Fruit fly (Drosophila melanogaster): Measurements from ENCODE around the gene Cnx99A.

The Cnx99A gene

dm6 chr3R:29269204-29269603 lies 50.2 kb downstream of the Cnx99A start (continued):
- TF ChIP-seq CG33557 (GFP tag; optimal IDR thresholded peaks at IDR 0.05), result peak; percentile 6
- 0 out of 2 replicates have a peak, but pooled peaks have one; percentile 15 for TF ChIP-seq CG31441 (GFP tag; IDR thresholded peaks at IDR 0.05)
- no peak for TF ChIP-seq CG12104 (GFP tag; optimal IDR thresholded peaks at IDR 0.05)
- TF ChIP-seq zfh2 (GFP tag; optimal IDR thresholded peaks at IDR 0.05), result no peak
- TF ChIP-seq crc (GFP tag; optimal IDR thresholded peaks at IDR 0.05), result no peak
- no peak for TF ChIP-seq twi (tag; optimal IDR thresholded peaks at IDR 0.05)
- no peak for TF ChIP-seq so (GFP tag; IDR thresholded peaks at IDR 0.05)
- TF ChIP-seq CG6765 (GFP tag; optimal IDR thresholded peaks at IDR 0.05), result no peak
- TF ChIP-seq gro (GFP tag; optimal IDR thresholded peaks at IDR 0.05), result no peak
- no peak for TF ChIP-seq lbe (GFP tag; optimal IDR thresholded peaks at IDR 0.05)
- no peak for TF ChIP-seq crol (GFP tag; IDR thresholded peaks at IDR 0.05)
- TF ChIP-seq nmo (GFP tag; optimal IDR thresholded peaks at IDR 0.05), result peak; percentile 21
- TF ChIP-seq CG6683 (GFP tag; optimal IDR thresholded peaks at IDR 0.05), result no peak
- TF ChIP-seq Tbp (GFP tag; optimal IDR thresholded peaks at IDR 0.05), result no peak
- TF ChIP-seq CG6272 (GFP tag; IDR thresholded peaks at IDR 0.05), result no peak
- no peak for TF ChIP-seq CG7372 (GFP tag; IDR thresholded peaks at IDR 0.05)
- no peak for TF ChIP-seq CG10431 (GFP tag; optimal IDR thresholded peaks at IDR 0.05)
- no peak for TF ChIP-seq sug (tag; optimal IDR thresholded peaks at IDR 0.05)
- TF ChIP-seq row (GFP tag; IDR thresholded peaks at IDR 0.05), result no peak
- no peak for TF ChIP-seq CG31388 (GFP tag; optimal IDR thresholded peaks at IDR 0.05)
- peak; percentile 10 for TF ChIP-seq trem (tag; optimal IDR thresholded peaks at IDR 0.05)
- TF ChIP-seq CG1024 (GFP tag; IDR thresholded peaks at IDR 0.05), result no peak
- no peak for TF ChIP-seq cg (GFP tag; optimal IDR thresholded peaks at IDR 0.05)
- no peak for TF ChIP-seq CG13624 (GFP tag; optimal IDR thresholded peaks at IDR 0.05)
- TF ChIP-seq Meics (GFP tag; optimal IDR thresholded peaks at IDR 0.05), result no peak
- no peak for TF ChIP-seq CG7987 (GFP tag; optimal IDR thresholded peaks at IDR 0.05)
- no peak for TF ChIP-seq CG1832 (GFP tag; optimal IDR thresholded peaks at IDR 0.05)
- no peak for TF ChIP-seq CG7271 (tag; optimal IDR thresholded peaks at IDR 0.05)
- TF ChIP-seq dpn (GFP tag; optimal IDR thresholded peaks at IDR 0.05), result no peak
- no peak for TF ChIP-seq CG17912 (GFP tag; optimal IDR thresholded peaks at IDR 0.05)
- no peak for TF ChIP-seq CG13296 (GFP tag; optimal IDR thresholded peaks at IDR 0.05)
- TF ChIP-seq CG17612 (GFP tag; IDR thresholded peaks at IDR 0.05), result no peak
- no peak for TF ChIP-seq Mrtf (GFP tag; IDR thresholded peaks at IDR 0.05)
- peak; percentile 24 for TF ChIP-seq zf30C (GFP tag; optimal IDR thresholded peaks at IDR 0.05)
- peak; percentile 2 for TF ChIP-seq CG17829 (tag; optimal IDR thresholded peaks at IDR 0.05)
- peak; percentile 18 for TF ChIP-seq CG11504 (tag; optimal IDR thresholded peaks at IDR 0.05)
- no peak for TF ChIP-seq CG12744 (GFP tag; optimal IDR thresholded peaks at IDR 0.05)
- TF ChIP-seq chinmo (GFP tag; IDR thresholded peaks at IDR 0.05; ENCODE audit: partially characterized antibody), result no peak
- no peak for TF ChIP-seq Ets97D (GFP tag; optimal IDR thresholded peaks at IDR 0.05)
- no peak for TF ChIP-seq CG12219 (GFP tag; optimal IDR thresholded peaks at IDR 0.05)
- peak; percentile 42 for TF ChIP-seq CG18262 (tag; optimal IDR thresholded peaks at IDR 0.05)
- TF ChIP-seq sisA (GFP tag; IDR thresholded peaks at IDR 0.05), result no peak
- TF ChIP-seq CG10979 (tag; optimal IDR thresholded peaks at IDR 0.05), result peak; percentile 50
- no peak for TF ChIP-seq CG2129 (GFP tag; IDR thresholded peaks at IDR 0.05; ENCODE audit: partially characterized antibody)
- no peak for TF ChIP-seq Hmx (GFP tag; optimal IDR thresholded peaks at IDR 0.05)
- TF ChIP-seq Lim3 (GFP tag; IDR thresholded peaks at IDR 0.05), result no peak
- TF ChIP-seq zen (tag; optimal IDR thresholded peaks at IDR 0.05), result no peak
- no peak for TF ChIP-seq gcm2 (GFP tag; optimal IDR thresholded peaks at IDR 0.05)
- TF ChIP-seq CG31224 (GFP tag; IDR thresholded peaks at IDR 0.05), result no peak
- TF ChIP-seq Atf6 (GFP tag; IDR thresholded peaks at IDR 0.05), result no peak
- no peak for TF ChIP-seq Optix (GFP tag; IDR thresholded peaks at IDR 0.05)
- TF ChIP-seq Aef1 (GFP tag; IDR thresholded peaks at IDR 0.05), result no peak
- TF ChIP-seq CG10366 (GFP tag; IDR thresholded peaks at IDR 0.05), result no peak
